Fruit fly (Drosophila melanogaster): ENCODE results near the gene jp.

jp gene

dm6 chr2L:9569588-9570434 is 3.3 kb upstream of the jp start (continued):
- peak; percentile 97 for TF ChIP-seq CG10147 (GFP tag; optimal IDR thresholded peaks at IDR 0.05)
- peak; percentile 87 for TF ChIP-seq Jarid2 (GFP tag; optimal IDR thresholded peaks at IDR 0.05)
- peak; percentile 93 for TF ChIP-seq CG6254 (GFP tag; optimal IDR thresholded peaks at IDR 0.05)
- TF ChIP-seq ERR (GFP tag; optimal IDR thresholded peaks at IDR 0.05), result no peak
- TF ChIP-seq luna (GFP tag; optimal IDR thresholded peaks at IDR 0.05), result peak; percentile 58
- no peak for TF ChIP-seq ash1 (GFP tag; optimal IDR thresholded peaks at IDR 0.05)
- TF ChIP-seq tx (GFP tag; optimal IDR thresholded peaks at IDR 0.05), result peak; percentile 85
- TF ChIP-seq CG6272 (GFP tag; IDR thresholded peaks at IDR 0.05), result peak; percentile 73; the same call in 1 of the 2 replicates
- TF ChIP-seq CG3838 (GFP tag; optimal IDR thresholded peaks at IDR 0.05), result peak; percentile 94
- peak; percentile 98 for TF ChIP-seq Oli (tag; optimal IDR thresholded peaks at IDR 0.05)
- TF ChIP-seq CG6791 (GFP tag; IDR thresholded peaks at IDR 0.05; ENCODE audit: partially characterized antibody), result no peak
- TF ChIP-seq row (GFP tag; IDR thresholded peaks at IDR 0.05), result peak; percentile 94
- TF ChIP-seq gce (GFP tag; IDR thresholded peaks at IDR 0.05), result peak; percentile 64; the same call in 2 of the 3 replicates
- TF ChIP-seq p53 (GFP tag; optimal IDR thresholded peaks at IDR 0.05), result peak; percentile 39
- peak; percentile 87 for TF ChIP-seq zfh2 (GFP tag; optimal IDR thresholded peaks at IDR 0.05)
- peak; percentile 93 to 97 for TF ChIP-seq bsh (GFP tag; optimal IDR thresholded peaks at IDR 0.05)
- peak; percentile 41; the same call in 1 of the 2 replicates for TF ChIP-seq bbx (GFP tag; IDR thresholded peaks at IDR 0.05; ENCODE audit: partially characterized antibody)
- TF ChIP-seq ttk (GFP tag; IDR thresholded peaks at IDR 0.05), result peak; percentile 72
- peak; percentile 46 for TF ChIP-seq Myb (GFP tag; optimal IDR thresholded peaks at IDR 0.05)
- TF ChIP-seq CG2712 (tag; optimal IDR thresholded peaks at IDR 0.05), result peak; percentile 97
- TF ChIP-seq CG18262 (tag; optimal IDR thresholded peaks at IDR 0.05), result peak; percentile 98
- peak; percentile 84 for TF ChIP-seq TFAM (GFP tag; optimal IDR thresholded peaks at IDR 0.05)
- peak; percentile 91 for TF ChIP-seq CG1529 (GFP tag; optimal IDR thresholded peaks at IDR 0.05)
- TF ChIP-seq NK7.1 (GFP tag; optimal IDR thresholded peaks at IDR 0.05), result peak; percentile 67
- peak; percentile 83 for TF ChIP-seq schlank (tag; optimal IDR thresholded peaks at IDR 0.05)
- TF ChIP-seq lilli (GFP tag; optimal IDR thresholded peaks at IDR 0.05), result peak; percentile 95
- TF ChIP-seq gsb (GFP tag; IDR thresholded peaks at IDR 0.05), result peak; percentile 91
- peak; percentile 89 for TF ChIP-seq CG9932 (GFP tag; IDR thresholded peaks at IDR 0.05)
- peak; percentile 98 for TF ChIP-seq nmo (GFP tag; optimal IDR thresholded peaks at IDR 0.05)
- TF ChIP-seq sob (GFP tag; IDR thresholded peaks at IDR 0.05), result peak; percentile 90
- no peak for TF ChIP-seq Neu2 (GFP tag; optimal IDR thresholded peaks at IDR 0.05; ENCODE audit: borderline replicate concordance)
- peak; percentile 82 for TF ChIP-seq B-H1 (GFP tag; IDR thresholded peaks at IDR 0.05)
- TF ChIP-seq CG9797 (GFP tag; optimal IDR thresholded peaks at IDR 0.05), result no peak
- peak; percentile 83 for TF ChIP-seq sisA (GFP tag; IDR thresholded peaks at IDR 0.05)
- TF ChIP-seq CG10565 (GFP tag; optimal IDR thresholded peaks at IDR 0.05), result peak; percentile 72
- peak; percentile 91 for TF ChIP-seq CG9215 (GFP tag; IDR thresholded peaks at IDR 0.05)
- TF ChIP-seq Side (GFP tag; optimal IDR thresholded peaks at IDR 0.05), result peak; percentile 79
- TF ChIP-seq sima (GFP tag; optimal IDR thresholded peaks at IDR 0.05), result peak; percentile 52
- peak; percentile 86 for TF ChIP-seq Oaz (GFP tag; IDR thresholded peaks at IDR 0.05)
- TF ChIP-seq ham (GFP tag; IDR thresholded peaks at IDR 0.05), result 0 out of 2 replicates have a peak, but pooled peaks have one; percentile 7
- peak; percentile 83 for TF ChIP-seq Bteb2 (GFP tag; optimal IDR thresholded peaks at IDR 0.05)
- peak; percentile 88 for TF ChIP-seq CG17328 (GFP tag; IDR thresholded peaks at IDR 0.05)
- TF ChIP-seq CG7963 (GFP tag; IDR thresholded peaks at IDR 0.05; ENCODE audit: partially characterized antibody), result no peak
- TF ChIP-seq vvl (GFP tag; IDR thresholded peaks at IDR 0.05), result peak; percentile 92
- TF ChIP-seq bigmax (GFP tag; optimal IDR thresholded peaks at IDR 0.05), result no peak
- no peak for TF ChIP-seq hbn (GFP tag; IDR thresholded peaks at IDR 0.05; ENCODE audit: partially characterized antibody)
- no peak for TF ChIP-seq zen2 (GFP tag; IDR thresholded peaks at IDR 0.05; ENCODE audit: partially characterized antibody)
- peak; percentile 90 for TF ChIP-seq nerfin-1 (tag; optimal IDR thresholded peaks at IDR 0.05)
- peak; percentile 81; the same call in 1 of the 2 replicates for TF ChIP-seq CG5953 (GFP tag; IDR thresholded peaks at IDR 0.05)

All from whole organism, embryonic.